Worm (Caenorhabditis elegans) whole organism, L1 larva: Measurements from ENCODE around the gene his-18.
A peak's percentile ranks its signal among the peaks of the same experiment; 100 is the strongest.

ENCODE experiments used
- C04F5.9 ChIP-seq: sonication (generic microtip); optimal IDR thresholded peaks from 2 replicates; lab custom pipeline; 2016; ENCODE audit warnings: missing genetic modification characterization, missing compliant biosample characterization
- C16A3.4 ChIP-seq: fragments of 150-350 bp; optimal IDR thresholded peaks from 2 replicates; lab custom pipeline; 2014; ENCODE audit warnings: missing biosample characterization, missing genetic modification characterization
- C34B4.2 ChIP-seq: sonication (generic microtip); optimal IDR thresholded peaks from 2 replicates; lab custom pipeline; 2017; ENCODE audit warnings: mild to moderate bottlenecking, missing genetic modification characterization, missing compliant biosample characterization
- Y116A8C.19 ChIP-seq: sonication (generic microtip); optimal IDR thresholded peaks from 2 replicates; lab custom pipeline; 2016; ENCODE audit warnings: missing compliant biosample characterization, missing genetic modification characterization, borderline replicate concordance
- aha-1 ChIP-seq: fragments of 150-350 bp; optimal IDR thresholded peaks from 2 replicates; lab custom pipeline; 2014; ENCODE audit warnings: missing biosample characterization, missing genetic modification characterization
- alr-1 ChIP-seq: fragments of 200-800 bp; sonication (Bioruptor generic); optimal IDR thresholded peaks from 2 replicates; lab custom pipeline; 2018; ENCODE audit warnings: borderline replicate concordance, mild to moderate bottlenecking, missing genetic modification characterization, missing compliant biosample characterization
- aly-2 ChIP-seq: fragments of 150-350 bp; optimal IDR thresholded peaks from 2 replicates; lab custom pipeline; 2014; ENCODE audit warnings: missing biosample characterization, missing genetic modification characterization
- ama-1 ChIP-seq: fragments of 150-350 bp; optimal IDR thresholded peaks from 2 replicates; lab custom pipeline; 2014
- ceh-82 ChIP-seq, 3 experiments: fragments of 150-350 bp in 1 of 3; sonication (generic microtip) in 2 of 3; optimal IDR thresholded peaks; 2 replicates each; lab custom pipeline; 2014 to 2017; ENCODE audit warnings: missing biosample characterization in 3 of 3, missing genetic modification characterization in 3 of 3
- ceh-88 ChIP-seq: fragments of 200-800 bp; sonication (Bioruptor generic); IDR thresholded peaks from 2 replicates; pipeline ENCODE4 v1.3.6; 2022; ENCODE audit warnings: missing genetic modification characterization, missing compliant biosample characterization
- ceh-90 ChIP-seq: sonication (generic microtip); optimal IDR thresholded peaks from 2 replicates; lab custom pipeline; 2016; ENCODE audit warnings: missing genetic modification characterization, missing compliant biosample characterization
- ces-1 ChIP-seq: fragments of 150-350 bp; optimal IDR thresholded peaks from 2 replicates; lab custom pipeline; 2014; ENCODE audit warnings: missing biosample characterization, missing genetic modification reagents, missing genetic modification characterization
- dpl-1 ChIP-seq, 3 experiments: fragments of 150-350 bp in 2 of 3; sonication (generic microtip) in 1 of 3; optimal IDR thresholded peaks; 2 replicates each; lab custom pipeline; 2014 to 2017; ENCODE audit warnings: missing biosample characterization in 3 of 3, missing genetic modification characterization in 3 of 3, missing genetic modification reagents in 3 of 3
- efl-1 ChIP-seq, 4 experiments: fragments of 150-350 bp; optimal IDR thresholded peaks in 3 of 4; peaks in 1 of 4; 1 replicate in 1 of 4; 2 replicates in 3 of 4; lab custom pipeline; 2014; ENCODE audit warnings: missing biosample characterization in 2 of 4, missing genetic modification characterization in 2 of 4, missing genetic modification reagents in 2 of 4
- efl-3 ChIP-seq: fragments of 200-800 bp; sonication (Bioruptor generic); optimal IDR thresholded peaks from 2 replicates; lab custom pipeline; 2018; ENCODE audit warnings: mild to moderate bottlenecking, missing genetic modification characterization, missing compliant biosample characterization
- elt-2 ChIP-seq: sonication (generic microtip); optimal IDR thresholded peaks from 2 replicates; lab custom pipeline; 2016; ENCODE audit warnings: missing genetic modification characterization, mild to moderate bottlenecking, inconsistent platforms, missing compliant biosample characterization, missing genetic modification reagents
- ets-5 ChIP-seq: fragments of 200-800 bp; sonication (Bioruptor generic); IDR thresholded peaks from 2 replicates; pipeline ENCODE4 v1.3.6; 2022; ENCODE audit warnings: missing genetic modification characterization, missing compliant biosample characterization
- fkh-4 ChIP-seq: sonication (generic microtip); optimal IDR thresholded peaks from 2 replicates; lab custom pipeline; 2016; ENCODE audit warnings: missing compliant biosample characterization, missing genetic modification characterization, borderline replicate concordance
- fkh-8 ChIP-seq: sonication (generic microtip); optimal IDR thresholded peaks from 2 replicates; lab custom pipeline; 2016; ENCODE audit warnings: mild to moderate bottlenecking, missing genetic modification characterization, missing compliant biosample characterization
- fos-1 ChIP-seq: fragments of 150-350 bp; optimal IDR thresholded peaks from 2 replicates; lab custom pipeline; 2014; ENCODE audit warnings: missing biosample characterization, missing genetic modification characterization
- grh-1 ChIP-seq: fragments of 200-800 bp; sonication (Bioruptor generic); IDR thresholded peaks from 2 replicates; pipeline ENCODE4 v1.3.6; 2022; ENCODE audit warnings: missing genetic modification reagents, missing genetic modification characterization, missing compliant biosample characterization
- hlh-17 ChIP-seq: fragments of 200-800 bp; sonication (Bioruptor generic); optimal IDR thresholded peaks from 2 replicates; lab custom pipeline; 2018; ENCODE audit warnings: missing genetic modification characterization, mild to moderate bottlenecking, missing compliant biosample characterization, moderate library complexity, borderline replicate concordance
- hpl-2 ChIP-seq: fragments of 150-350 bp; optimal IDR thresholded peaks from 2 replicates; lab custom pipeline; 2014; ENCODE audit warnings: missing biosample characterization, missing genetic modification reagents, missing genetic modification characterization
- isw-1 ChIP-seq: fragments of 200-800 bp; sonication (Bioruptor generic); IDR thresholded peaks from 2 replicates; pipeline ENCODE4 v1.3.6; 2022; ENCODE audit warnings: missing genetic modification characterization, missing compliant biosample characterization
- jun-1 ChIP-seq: fragments of 150-350 bp; optimal IDR thresholded peaks from 2 replicates; lab custom pipeline; 2014; ENCODE audit warnings: missing biosample characterization, missing genetic modification reagents, missing genetic modification characterization
- lin-13 ChIP-seq: fragments of 150-350 bp; optimal IDR thresholded peaks from 2 replicates; lab custom pipeline; 2014; ENCODE audit warnings: missing biosample characterization, missing genetic modification reagents, missing genetic modification characterization
- lin-14 ChIP-seq: fragments of 200-800 bp; sonication (Bioruptor generic); optimal IDR thresholded peaks from 2 replicates; lab custom pipeline; 2018; ENCODE audit warnings: mild to moderate bottlenecking, missing genetic modification characterization, moderate library complexity, missing compliant biosample characterization
- lin-15B ChIP-seq: fragments of 150-350 bp; sonication (generic microtip); optimal IDR thresholded peaks from 3 replicates; lab custom pipeline; 2014; ENCODE audit warnings: missing biosample characterization, missing genetic modification characterization
- lin-35 ChIP-seq, 2 experiments: fragments of 150-350 bp; optimal IDR thresholded peaks; 2 replicates each; lab custom pipeline; 2014; ENCODE audit warnings: missing biosample characterization in 2 of 2, missing genetic modification characterization in 2 of 2, missing genetic modification reagents in 2 of 2
- lir-3 ChIP-seq: sonication (generic microtip); optimal IDR thresholded peaks from 2 replicates; lab custom pipeline; 2016; ENCODE audit warnings: mild to moderate bottlenecking, missing genetic modification characterization, moderate library complexity, missing compliant biosample characterization; ENCODE audit not compliant: poor library complexity
- lsy-2 ChIP-seq, 2 experiments: fragments of 150-350 bp; optimal IDR thresholded peaks; 2 replicates each; lab custom pipeline; 2014; ENCODE audit warnings: missing biosample characterization in 2 of 2, missing genetic modification characterization in 2 of 2
- mep-1 ChIP-seq: fragments of 150-350 bp; optimal IDR thresholded peaks from 2 replicates; lab custom pipeline; 2014; ENCODE audit warnings: missing biosample characterization, missing genetic modification characterization
- nhr-11 ChIP-seq: fragments of 150-350 bp; optimal IDR thresholded peaks from 2 replicates; lab custom pipeline; 2014; ENCODE audit warnings: missing biosample characterization, missing genetic modification characterization
- nhr-19 ChIP-seq: fragments of 200-800 bp; sonication (Bioruptor generic); conservative IDR thresholded peaks from 2 replicates; pipeline ENCODE4 v1.3.6; 2022; ENCODE audit warnings: missing genetic modification characterization, missing compliant biosample characterization
- nhr-20 ChIP-seq: sonication (generic microtip); optimal IDR thresholded peaks from 2 replicates; lab custom pipeline; 2016; ENCODE audit warnings: mild to moderate bottlenecking, missing genetic modification characterization, missing compliant biosample characterization
- nhr-28 ChIP-seq: fragments of 150-350 bp; optimal IDR thresholded peaks from 2 replicates; lab custom pipeline; 2014; ENCODE audit warnings: missing biosample characterization, missing genetic modification characterization
- nhr-76 ChIP-seq: sonication (generic microtip); optimal IDR thresholded peaks from 2 replicates; lab custom pipeline; 2017; ENCODE audit warnings: missing biosample characterization, missing genetic modification characterization
- nhr-85 ChIP-seq: sonication (generic microtip); peaks from one replicate; lab custom pipeline; 2016; ENCODE audit warnings: missing genetic modification characterization, inconsistent platforms, missing compliant biosample characterization
- nhr-90 ChIP-seq: sonication (generic microtip); optimal IDR thresholded peaks from 2 replicates; lab custom pipeline; 2016; ENCODE audit warnings: mild to moderate bottlenecking, missing genetic modification characterization, missing compliant biosample characterization; ENCODE audit not compliant: poor library complexity
- pqm-1 ChIP-seq: sonication (generic microtip); optimal IDR thresholded peaks from 3 replicates; lab custom pipeline; 2017; ENCODE audit warnings: missing biosample characterization, missing genetic modification characterization
- skn-1 ChIP-seq: fragments of 150-350 bp; optimal IDR thresholded peaks from 2 replicates; lab custom pipeline; 2014; ENCODE audit warnings: missing biosample characterization, missing genetic modification characterization
- sox-4 ChIP-seq: sonication (generic microtip); optimal IDR thresholded peaks from 2 replicates; lab custom pipeline; 2016; ENCODE audit warnings: missing genetic modification characterization, missing compliant biosample characterization
- sptf-1 ChIP-seq: fragments of 150-350 bp; optimal IDR thresholded peaks from 2 replicates; lab custom pipeline; 2014; ENCODE audit warnings: missing biosample characterization, missing genetic modification characterization
- swsn-7 ChIP-seq: sonication (generic microtip); optimal IDR thresholded peaks from 2 replicates; lab custom pipeline; 2016; ENCODE audit warnings: missing genetic modification characterization, missing compliant biosample characterization
- unc-30 ChIP-seq: sonication (generic microtip); optimal IDR thresholded peaks from 2 replicates; lab custom pipeline; 2017; ENCODE audit warnings: missing biosample characterization, missing genetic modification characterization
- unc-98 ChIP-seq: fragments of 200-800 bp; sonication (Bioruptor generic); IDR thresholded peaks from 2 replicates; pipeline ENCODE4 v1.3.6; 2022; ENCODE audit warnings: missing genetic modification characterization, missing compliant biosample characterization
- ztf-11 ChIP-seq, 2 experiments: sonication (generic microtip); optimal IDR thresholded peaks; 2 replicates each; lab custom pipeline; 2016 to 2017; ENCODE audit warnings: missing genetic modification characterization in 2 of 2, missing biosample characterization in 1 of 2, missing compliant biosample characterization in 1 of 2
- ztf-4 ChIP-seq: fragments of 150-350 bp; optimal IDR thresholded peaks from 2 replicates; lab custom pipeline; 2014; ENCODE audit warnings: missing biosample characterization, missing genetic modification characterization

The his-18 gene

DNA sequence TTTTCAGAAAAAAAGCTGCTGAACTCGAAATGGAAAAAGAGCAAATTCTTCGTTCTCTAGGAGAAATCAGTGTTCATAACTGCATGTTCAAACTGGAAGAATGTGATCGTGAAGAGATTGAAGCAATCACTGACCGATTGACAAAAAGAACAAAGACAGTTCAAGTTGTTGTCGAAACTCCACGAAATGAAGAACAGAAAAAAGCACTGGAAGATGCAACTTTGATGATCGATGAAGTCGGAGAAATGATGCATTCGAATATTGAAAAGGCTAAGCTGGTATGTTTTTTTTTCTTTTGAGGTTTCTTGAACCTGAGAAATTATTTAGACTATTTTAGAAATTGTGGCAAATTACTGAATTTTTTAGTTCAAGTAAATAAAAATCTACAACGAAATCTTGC is 40.4 kb downstream of the his-18 start:
- no peak for TF ChIP-seq nhr-11 (tag; lab: Kevin White, UChicago)
- peak; percentile 60 for TF ChIP-seq ama-1 (lab: Kevin White, UChicago)

DNA sequence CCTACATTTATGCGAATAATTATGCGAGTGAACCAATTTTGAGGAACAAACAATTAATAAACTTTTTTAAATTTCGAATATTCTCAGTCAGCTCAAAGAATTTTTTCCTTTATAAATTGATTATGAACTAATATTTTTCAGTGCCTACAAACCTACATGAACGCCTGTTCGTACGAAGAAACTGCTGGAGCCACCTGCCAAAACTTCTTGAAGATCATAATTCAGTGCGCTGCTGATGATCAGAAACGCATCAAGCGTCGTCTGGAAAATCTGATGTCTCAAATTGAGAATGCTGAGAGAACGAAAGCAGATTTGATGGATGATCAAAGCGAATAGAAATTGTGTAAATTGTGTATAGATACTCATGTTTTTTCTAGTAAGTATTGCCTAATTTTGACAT is 40.9 kb downstream of the his-18 start:
- TF ChIP-seq lin-15B (tag; lab: Kevin White, UChicago): no peak
- no peak for TF ChIP-seq nhr-19 (GFP tag; lab: Robert Waterston, UW)
- TF ChIP-seq ztf-11 (tag; optimal IDR thresholded peaks at IDR 0.05; lab: Kevin White, UChicago): no peak
- TF ChIP-seq nhr-28 (tag; lab: Kevin White, UChicago): no peak

DNA sequence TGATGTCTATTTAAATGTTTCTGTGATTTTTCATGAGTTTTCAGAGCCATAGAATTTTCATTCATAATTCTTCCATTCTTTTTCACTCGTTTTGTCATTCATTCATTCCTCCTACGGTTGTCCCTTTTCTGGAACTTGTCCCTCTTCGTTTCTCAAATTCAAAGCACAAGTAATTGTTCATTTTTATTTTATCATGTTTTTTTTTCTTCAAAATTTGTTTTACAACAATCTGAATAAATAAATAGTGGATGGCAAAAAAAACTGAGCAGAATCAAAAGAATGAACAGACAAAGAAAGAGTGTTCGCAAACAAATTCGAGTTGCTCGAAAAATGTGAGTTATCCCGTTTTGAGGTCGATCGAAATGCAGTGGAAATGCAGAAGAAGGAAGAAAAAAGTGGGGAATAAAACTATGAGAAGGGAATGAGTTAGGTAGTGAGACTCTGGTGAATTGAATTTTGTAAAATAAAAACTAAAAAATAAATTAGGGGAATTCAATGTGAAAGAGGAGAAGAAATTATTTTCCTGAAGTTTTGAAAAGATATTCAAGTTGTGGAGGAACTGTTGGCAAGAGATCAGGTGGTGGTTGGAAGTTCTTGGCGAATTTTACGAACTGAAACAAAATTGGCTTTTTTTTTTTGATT is 41.5 kb downstream of the his-18 start:
- TF ChIP-seq elt-2 (no peak), fkh-8 (tag; lab: Kevin White, UChicago) (no peak), aha-1 (tag; lab: Kevin White, UChicago) (no peak), C16A3.4 (tag; lab: Kevin White, UChicago) (no peak), lsy-2 (tag; optimal IDR thresholded peaks at IDR 0.05; lab: Kevin White, UChicago) (peak in 1 of 2 experiments; percentile 28), hpl-2 (no peak), nhr-85 (tag; lab: Kevin White, UChicago) (peak; percentile 65), ama-1 (lab: Kevin White, UChicago) (peak; percentile 93), swsn-7 (tag; lab: Kevin White, UChicago) (peak; percentile 32), nhr-90 (tag; lab: Kevin White, UChicago) (peak; percentile 38), lir-3 (tag; lab: Kevin White, UChicago) (no peak), C04F5.9 (no peak), sox-4 (tag; lab: Kevin White, UChicago) (no peak), nhr-11 (tag; lab: Kevin White, UChicago) (no peak), nhr-28 (tag; lab: Kevin White, UChicago) (no peak), fkh-4 (tag; lab: Kevin White, UChicago) (no peak), unc-30 (tag; lab: Kevin White, UChicago) (no peak), ceh-88 (GFP tag; lab: Robert Waterston, UW) (no peak), ces-1 (GFP tag; lab: Kevin White, UChicago) (no peak), lin-35 (GFP tag; optimal IDR thresholded peaks at IDR 0.05; lab: Kevin White, UChicago) (no peak), C34B4.2 (no peak), mep-1 (peak; percentile 72), ceh-90 (tag; lab: Kevin White, UChicago) (no peak), efl-1 (optimal IDR thresholded peaks at IDR 0.05; lab: Kevin White, UChicago) (no peak), efl-1 (GFP tag; optimal IDR thresholded peaks at IDR 0.05 in 1 of 2; lab: Kevin White, UChicago) (peak in 1 of 2 experiments; percentile 8), skn-1 (tag; lab: Kevin White, UChicago) (peak; percentile 35), ceh-82 (tag; optimal IDR thresholded peaks at IDR 0.05; lab: Kevin White, UChicago) (no peak), pqm-1 (tag; lab: Kevin White, UChicago) (no peak), fos-1 (tag; lab: Kevin White, UChicago) (no peak), aly-2 (peak; percentile 97), ets-5 (GFP tag; lab: Robert Waterston, UW) (no peak), nhr-76 (tag; lab: Kevin White, UChicago) (no peak), Y116A8C.19 (no peak), jun-1 (no peak), isw-1 (GFP tag; lab: Robert Waterston, UW) (no peak), nhr-20 (tag; lab: Kevin White, UChicago) (peak; percentile 48), unc-98 (GFP tag; lab: Robert Waterston, UW) (no peak), ztf-4 (tag; lab: Kevin White, UChicago) (no peak), lin-13 (GFP tag; lab: Kevin White, UChicago) (no peak), sptf-1 (no peak), dpl-1 (GFP tag; optimal IDR thresholded peaks at IDR 0.05; lab: Kevin White, UChicago) (no peak), grh-1 (no peak), lin-14 (GFP tag; lab: Kevin White, UChicago) (no peak), alr-1 (tag; lab: Kevin White, UChicago) (no peak), hlh-17 (GFP tag; lab: Kevin White, UChicago) (no peak), efl-3 (GFP tag; lab: Kevin White, UChicago) (no peak)
